Worm (Caenorhabditis elegans) whole organism, early embryonic: ENCODE results near the gene W08G11.5.

Experiments
- ama-1 ChIP-seq: fragments of 150-350 bp; optimal IDR thresholded peaks from 2 replicates; lab custom pipeline; 2014
- ceh-13 ChIP-seq: fragments of 200-800 bp; sonication (Bioruptor generic); optimal IDR thresholded peaks from 2 replicates; lab custom pipeline; 2018; ENCODE audit warnings: mild to moderate bottlenecking, missing genetic modification characterization, missing compliant biosample characterization
- pes-1 ChIP-seq: fragments of 200-800 bp; sonication (Bioruptor generic); IDR thresholded peaks from 2 replicates; pipeline ENCODE4 v1.3.6; 2022; ENCODE audit warnings: missing genetic modification reagents, missing genetic modification characterization, missing compliant biosample characterization
- tbx-37 ChIP-seq: fragments of 200-800 bp; sonication (Bioruptor generic); conservative IDR thresholded peaks from 2 replicates; pipeline ENCODE4 v1.3.6; 2022; ENCODE audit warnings: missing genetic modification reagents, missing genetic modification characterization, missing compliant biosample characterization

- no peak for TF ChIP-seq pes-1 (GFP tag; lab: Robert Waterston, UW)
- TF ChIP-seq tbx-37 (GFP tag; lab: Robert Waterston, UW): no peak
- no peak for TF ChIP-seq ama-1 (lab: Kevin White, UChicago)
- TF ChIP-seq ceh-13 (GFP tag; lab: Kevin White, UChicago): no peak
Observed at ce11 chrV:16346406-16347108, at the start of gene W08G11.5, which contains the start of gene W08G11.1.
